Worm (Caenorhabditis elegans): ENCODE data around the gene unc-85.

Gene unc-85

DNA sequence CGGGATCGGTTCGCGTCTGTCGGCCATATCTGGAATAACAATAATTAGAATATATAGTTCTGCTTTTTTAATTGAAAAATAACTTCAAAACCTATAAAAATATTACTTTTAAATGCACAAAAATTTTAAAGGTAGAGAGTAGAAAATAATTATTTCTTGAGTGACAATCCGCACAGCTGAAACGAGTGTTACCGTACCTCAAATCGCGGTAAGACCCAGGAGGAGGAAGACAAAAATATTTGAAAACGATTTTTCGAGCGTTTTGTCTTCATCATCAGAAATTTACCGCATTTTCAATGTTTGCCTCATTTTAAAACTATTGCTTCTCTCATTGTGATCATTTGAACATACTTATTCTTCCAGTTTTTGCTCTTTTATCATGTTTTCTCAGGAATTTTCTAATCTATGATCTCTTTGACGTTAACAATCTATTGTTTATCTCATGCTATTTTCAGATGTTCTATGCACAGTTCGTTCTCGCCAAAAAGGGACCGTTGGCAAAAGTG, 3.5 kb upstream of the unc-85 start, which contains the start of the genes rpn-5 and scc-1:
Gene rpn-5, minus strand, starts transcription at position 162 of the 506 bp plus-strand sequence.
Gene scc-1, plus strand, starts transcription at position 456 of the 506 bp plus-strand sequence.
- TF ChIP-seq rcor-1 (GFP tag; IDR thresholded peaks at IDR 0.05) = 0 out of 2 replicates have a peak, but pooled peaks have one; percentile 7
- TF ChIP-seq snpc-3.4 (tag; optimal IDR thresholded peaks at IDR 0.05) = peak; percentile 43
- TF ChIP-seq dox-1 (GFP tag; IDR thresholded peaks at IDR 0.05) = peak; percentile 32; the same call in 1 of the 2 replicates
- TF ChIP-seq lin-54 (GFP tag; optimal IDR thresholded peaks at IDR 0.05) = peak; percentile 79
- TF ChIP-seq F23B12.7 (tag; optimal IDR thresholded peaks at IDR 0.05; ENCODE audit: insufficient read depth) = peak; percentile 72
- TF ChIP-seq F55B11.4 (tag; optimal IDR thresholded peaks at IDR 0.05; ENCODE audit: borderline replicate concordance, insufficient read depth) = no peak
- TF ChIP-seq K11D2.4 (GFP tag; IDR thresholded peaks at IDR 0.05) = no peak
- TF ChIP-seq lin-35 (GFP tag; optimal IDR thresholded peaks at IDR 0.05) = peak in 1 of 3 experiments; percentile 80
- peak; percentile 46; the same call in 1 of the 2 replicates for TF ChIP-seq mcd-1 (GFP tag; IDR thresholded peaks at IDR 0.05)
- TF ChIP-seq let-607 (tag; optimal IDR thresholded peaks at IDR 0.05) = peak in 1 of 2 experiments; percentile 4
- peak; percentile 76 for TF ChIP-seq efl-1 (GFP tag; optimal IDR thresholded peaks at IDR 0.05)
- peak; percentile 46 for TF ChIP-seq madf-8 (GFP tag; conservative IDR thresholded peaks at IDR 0.05)
- TF ChIP-seq Y53G8AR.9 (GFP tag; conservative IDR thresholded peaks at IDR 0.05) = no peak
- TF ChIP-seq hmg-1.2 (GFP tag; IDR thresholded peaks at IDR 0.05) = peak; percentile 26; the same call in 1 of the 2 replicates
- TF ChIP-seq D2030.7 (GFP tag; IDR thresholded peaks at IDR 0.05) = peak; percentile 61
- peak; percentile 25 for TF ChIP-seq rpc-1 (optimal IDR thresholded peaks at IDR 0.05)
- no peak for TF ChIP-seq rpc-1 (tag; optimal IDR thresholded peaks at IDR 0.05)
- peak; percentile 22 for TF ChIP-seq dpl-1 (GFP tag; optimal IDR thresholded peaks at IDR 0.05)
- TF ChIP-seq snpc-4 (GFP tag; optimal IDR thresholded peaks at IDR 0.05) = peak; percentile 29
- TF ChIP-seq snpc-4 (tag; optimal IDR thresholded peaks at IDR 0.05) = peak in 2 of 4 experiments; percentile 24 to 57
- no peak for TF ChIP-seq tbx-9 (tag; optimal IDR thresholded peaks at IDR 0.05; ENCODE audit: borderline replicate concordance)
- TF ChIP-seq lsl-1 (GFP tag; optimal IDR thresholded peaks at IDR 0.05) = peak; percentile 91
- no peak for TF ChIP-seq T26A5.8 (tag; optimal IDR thresholded peaks at IDR 0.05)
- no peak for TF ChIP-seq F57A8.1 (GFP tag; optimal IDR thresholded peaks at IDR 0.05)
- TF ChIP-seq pha-4 (tag; optimal IDR thresholded peaks at IDR 0.05) = peak; percentile 54
- no peak for TF ChIP-seq hlh-26 (GFP tag; conservative IDR thresholded peaks at IDR 0.05)
- TF ChIP-seq F33H1.4 (GFP tag; IDR thresholded peaks at IDR 0.05) = peak; percentile 92
- no peak for TF ChIP-seq cebp-1 (GFP tag; IDR thresholded peaks at IDR 0.05)
- TF ChIP-seq cebp-1 (tag; optimal IDR thresholded peaks at IDR 0.05) = peak; percentile 12
- no peak for TF ChIP-seq C06A6.2 (GFP tag; conservative IDR thresholded peaks at IDR 0.05)
- TF ChIP-seq cebp-2 (GFP tag; IDR thresholded peaks at IDR 0.05) = no peak
- TF ChIP-seq pbrm-1 (GFP tag; IDR thresholded peaks at IDR 0.05) = 0 out of 2 replicates have a peak, but pooled peaks have one; percentile 12
- TF ChIP-seq snpc-1.3 (tag; optimal IDR thresholded peaks at IDR 0.05; ENCODE audit: insufficient read depth) = peak; percentile 6
- TF ChIP-seq F49E8.2 (tag; optimal IDR thresholded peaks at IDR 0.05; ENCODE audit: insufficient read depth) = peak; percentile 49
- no peak for TF ChIP-seq Y56A3A.18 (GFP tag; IDR thresholded peaks at IDR 0.05)
- peak; percentile 2 for TF ChIP-seq snpc-1.1 (tag; optimal IDR thresholded peaks at IDR 0.05; ENCODE audit: insufficient read depth)
- peak; percentile 19 for TF ChIP-seq tbp1 (GFP tag; optimal IDR thresholded peaks at IDR 0.05)
- TF ChIP-seq xnd-1 (tag; optimal IDR thresholded peaks at IDR 0.05) = peak; percentile 60
- peak; percentile 85 for TF ChIP-seq madf-6 (GFP tag; IDR thresholded peaks at IDR 0.05)
